Worm (Caenorhabditis elegans) whole organism, L3 larva: ENCODE measurements around the gene gst-41.

Experiments
- R02D3.7 ChIP-seq: fragments of 150-350 bp; optimal IDR thresholded peaks from 2 replicates; lab custom pipeline; 2014; ENCODE audit warnings: missing biosample characterization, missing genetic modification characterization
- aly-2 ChIP-seq: fragments of 150-350 bp; optimal IDR thresholded peaks from 2 replicates; lab custom pipeline; 2014; ENCODE audit warnings: missing biosample characterization, missing genetic modification characterization
- ama-1 ChIP-seq: fragments of 150-350 bp; optimal IDR thresholded peaks from 2 replicates; lab custom pipeline; 2018
- ceh-28 ChIP-seq: fragments of 150-350 bp; optimal IDR thresholded peaks from 2 replicates; lab custom pipeline; 2014; ENCODE audit warnings: missing biosample characterization, missing genetic modification reagents, missing genetic modification characterization
- ceh-82 ChIP-seq: fragments of 150-350 bp; optimal IDR thresholded peaks from 2 replicates; lab custom pipeline; 2014; ENCODE audit warnings: missing biosample characterization, missing genetic modification characterization
- ceh-9 ChIP-seq: sonication (generic microtip); optimal IDR thresholded peaks from 2 replicates; lab custom pipeline; 2018; ENCODE audit warnings: missing biosample characterization, missing genetic modification characterization
- daf-12 ChIP-seq: fragments of 150-350 bp; optimal IDR thresholded peaks from 2 replicates; lab custom pipeline; 2014; ENCODE audit warnings: missing biosample characterization, missing genetic modification reagents, missing genetic modification characterization
- egl-27 ChIP-seq: sonication (generic microtip); optimal IDR thresholded peaks from 4 replicates; lab custom pipeline; 2017; ENCODE audit warnings: missing biosample characterization, missing genetic modification reagents, missing genetic modification characterization
- egl-5 ChIP-seq: fragments of 150-350 bp; optimal IDR thresholded peaks from 2 replicates; lab custom pipeline; 2017; ENCODE audit warnings: missing biosample characterization, missing genetic modification reagents, missing genetic modification characterization, inconsistent platforms
- elt-1 ChIP-seq: fragments of 150-350 bp; optimal IDR thresholded peaks from 2 replicates; lab custom pipeline; 2014; ENCODE audit warnings: missing biosample characterization, missing genetic modification characterization
- elt-2 ChIP-seq: sonication (generic microtip); optimal IDR thresholded peaks from 2 replicates; lab custom pipeline; 2016; ENCODE audit warnings: missing genetic modification reagents, mild to moderate bottlenecking, missing genetic modification characterization, missing compliant biosample characterization
- elt-3 ChIP-seq, 3 experiments: fragments of 150-350 bp in 1 of 3; sonication (generic microtip) in 2 of 3; optimal IDR thresholded peaks; 2 replicates in 2 of 3; 4 replicates in 1 of 3; lab custom pipeline; 2014 to 2017; ENCODE audit warnings: missing biosample characterization in 3 of 3, missing genetic modification characterization in 3 of 3
- eor-1 ChIP-seq, 2 experiments: fragments of 150-350 bp; optimal IDR thresholded peaks; 2 replicates each; lab custom pipeline; 2014 to 2018; ENCODE audit warnings: missing biosample characterization in 2 of 2, missing genetic modification characterization in 2 of 2
- fkh-10 ChIP-seq: sonication (generic microtip); optimal IDR thresholded peaks from 2 replicates; lab custom pipeline; 2017; ENCODE audit warnings: missing biosample characterization, missing genetic modification reagents, missing genetic modification characterization
- fkh-2 ChIP-seq: fragments of 150-350 bp; optimal IDR thresholded peaks from 2 replicates; lab custom pipeline; 2014; ENCODE audit warnings: missing biosample characterization, missing genetic modification reagents, missing genetic modification characterization
- fos-1 ChIP-seq: fragments of 150-350 bp; optimal IDR thresholded peaks from 2 replicates; lab custom pipeline; 2014; ENCODE audit warnings: missing biosample characterization, missing genetic modification characterization
- hmg-11 ChIP-seq: sonication (generic microtip); optimal IDR thresholded peaks from 2 replicates; lab custom pipeline; 2016; ENCODE audit warnings: missing genetic modification characterization, missing compliant biosample characterization
- jun-1 ChIP-seq: fragments of 150-350 bp; optimal IDR thresholded peaks from 2 replicates; lab custom pipeline; 2014; ENCODE audit warnings: missing biosample characterization, missing genetic modification reagents, missing genetic modification characterization
- lsy-12 ChIP-seq: sonication (generic microtip); optimal IDR thresholded peaks from 2 replicates; lab custom pipeline; 2016; ENCODE audit warnings: mild to moderate bottlenecking, missing genetic modification characterization, missing compliant biosample characterization
- mdl-1 ChIP-seq: fragments of 150-350 bp; optimal IDR thresholded peaks from 2 replicates; lab custom pipeline; 2014; ENCODE audit warnings: missing biosample characterization, missing genetic modification characterization
- mml-1 ChIP-seq: fragments of 150-350 bp; sonication (generic microtip); optimal IDR thresholded peaks from 3 replicates; lab custom pipeline; 2014; ENCODE audit warnings: missing biosample characterization, missing genetic modification characterization
- nfya-1 ChIP-seq: sonication (generic microtip); optimal IDR thresholded peaks from 2 replicates; lab custom pipeline; 2017; ENCODE audit warnings: missing genetic modification characterization, mild to moderate bottlenecking, missing compliant biosample characterization, antibody characterized with exemption, moderate library complexity; ENCODE audit not compliant: insufficient read depth
- nhr-11 ChIP-seq: fragments of 150-350 bp; optimal IDR thresholded peaks from 2 replicates; lab custom pipeline; 2014; ENCODE audit warnings: missing biosample characterization, missing genetic modification characterization
- nhr-12 ChIP-seq: fragments of 150-350 bp; optimal IDR thresholded peaks from 2 replicates; lab custom pipeline; 2014; ENCODE audit warnings: missing biosample characterization, missing genetic modification characterization
- nhr-23 ChIP-seq: fragments of 150-350 bp; optimal IDR thresholded peaks from 2 replicates; lab custom pipeline; 2014; ENCODE audit warnings: missing biosample characterization, missing genetic modification reagents, missing genetic modification characterization
- nhr-237 ChIP-seq: fragments of 150-350 bp; optimal IDR thresholded peaks from 2 replicates; lab custom pipeline; 2014; ENCODE audit warnings: missing biosample characterization, missing genetic modification characterization
- nhr-25 ChIP-seq: sonication (generic microtip); optimal IDR thresholded peaks from 2 replicates; lab custom pipeline; 2017; ENCODE audit warnings: missing biosample characterization, missing genetic modification characterization
- nhr-43 ChIP-seq: sonication (generic microtip); optimal IDR thresholded peaks from 2 replicates; lab custom pipeline; 2016; ENCODE audit warnings: mild to moderate bottlenecking, missing genetic modification characterization, missing compliant biosample characterization; ENCODE audit not compliant: poor library complexity, severe bottlenecking
- nhr-67 ChIP-seq: fragments of 150-350 bp; optimal IDR thresholded peaks from 2 replicates; lab custom pipeline; 2014; ENCODE audit warnings: missing biosample characterization, missing genetic modification characterization
- nhr-76 ChIP-seq: fragments of 150-350 bp; sonication (generic microtip); optimal IDR thresholded peaks from 5 replicates; lab custom pipeline; 2014; ENCODE audit warnings: missing biosample characterization, missing genetic modification characterization
- nhr-77 ChIP-seq: fragments of 150-350 bp; optimal IDR thresholded peaks from 2 replicates; lab custom pipeline; 2014; ENCODE audit warnings: missing biosample characterization, missing genetic modification characterization
- pha-4 ChIP-seq: fragments of 150-350 bp; optimal IDR thresholded peaks from 2 replicates; lab custom pipeline; 2014; ENCODE audit warnings: missing biosample characterization, missing genetic modification reagents, missing genetic modification characterization
- sea-2 ChIP-seq: fragments of 150-350 bp; sonication (generic microtip); optimal IDR thresholded peaks from 4 replicates; lab custom pipeline; 2014; ENCODE audit warnings: missing biosample characterization, missing genetic modification reagents, missing genetic modification characterization
- skn-1 ChIP-seq: fragments of 150-350 bp; optimal IDR thresholded peaks from 2 replicates; lab custom pipeline; 2014; ENCODE audit warnings: missing biosample characterization, missing genetic modification characterization
- snpc-4 ChIP-seq: fragments of 150-350 bp; optimal IDR thresholded peaks from 2 replicates; lab custom pipeline; 2014; ENCODE audit warnings: missing biosample characterization, missing genetic modification characterization
- tbx-2 ChIP-seq: sonication (generic microtip); optimal IDR thresholded peaks from 2 replicates; lab custom pipeline; 2016; ENCODE audit warnings: mild to moderate bottlenecking, missing genetic modification characterization, missing compliant biosample characterization
- unc-39 ChIP-seq: sonication (generic microtip); optimal IDR thresholded peaks from 4 replicates; lab custom pipeline; 2017; ENCODE audit warnings: missing biosample characterization, missing genetic modification characterization
- unc-62 ChIP-seq: fragments of 150-350 bp; sonication (generic microtip); optimal IDR thresholded peaks from 4 replicates; lab custom pipeline; 2014; ENCODE audit warnings: missing biosample characterization, missing genetic modification reagents, missing genetic modification characterization
- zag-1 ChIP-seq: fragments of 150-350 bp; optimal IDR thresholded peaks from 2 replicates; lab custom pipeline; 2014; ENCODE audit warnings: missing biosample characterization, missing genetic modification characterization
- ztf-11 ChIP-seq: fragments of 150-350 bp; optimal IDR thresholded peaks from 2 replicates; lab custom pipeline; 2014; ENCODE audit warnings: missing biosample characterization, missing genetic modification characterization

gst-41 gene

ce11 chrV:7424336-7424735 is 25.2 kb upstream of the gst-41 start, which contains the start of gene F18E3.10:
Gene F18E3.10, minus strand, starts transcription at chrV:7424436.
- no peak for TF ChIP-seq nhr-76 (tag; lab: Kevin White, UChicago)
- TF ChIP-seq nhr-77, result no peak
- TF ChIP-seq fkh-10 (GFP tag; lab: Kevin White, UChicago), result no peak
- TF ChIP-seq elt-2 (tag; lab: Kevin White, UChicago), result no peak
- TF ChIP-seq eor-1 (tag; optimal IDR thresholded peaks at IDR 0.05; lab: Kevin White, UChicago), result no peak
- no peak for TF ChIP-seq ama-1
- TF ChIP-seq nhr-67 (tag; lab: Kevin White, UChicago), result no peak
- no peak for TF ChIP-seq ztf-11
- no peak for TF ChIP-seq sea-2 (GFP tag; lab: Kevin White, UChicago)
- no peak for TF ChIP-seq jun-1 (tag; lab: Kevin White, UChicago)

- TF ChIP-seq pha-4 (tag; lab: Kevin White, UChicago) (no peak), elt-2 (tag; lab: Kevin White, UChicago) (no peak), egl-27 (tag; lab: Kevin White, UChicago) (no peak), eor-1 (tag; optimal IDR thresholded peaks at IDR 0.05; lab: Kevin White, UChicago) (no peak), R02D3.7 (tag; lab: Kevin White, UChicago) (no peak), nhr-43 (no peak), fos-1 (tag; lab: Kevin White, UChicago) (no peak), mdl-1 (tag; lab: Kevin White, UChicago) (no peak), lsy-12 (tag; lab: Kevin White, UChicago) (no peak), nhr-237 (no peak), mml-1 (no peak), egl-5 (tag; lab: Kevin White, UChicago) (no peak), tbx-2 (tag; lab: Kevin White, UChicago) (no peak), nhr-77 (no peak), nhr-11 (tag; lab: Kevin White, UChicago) (no peak), ceh-82 (no peak)
- TF ChIP-seq, all 47 proteins: peak for 0
Measured at ce11 chrV:7420162-7420561, 21.1 kb upstream of the gst-41 start, which contains the start of gene srxa-4. Gene srxa-4, plus strand, starts transcription at chrV:7420462.

ce11 chrV:7417018-7417716 is 18.1 kb upstream of the gst-41 start, which contains the start of gene srw-67:
Gene srw-67, plus strand, starts transcription at chrV:7417660.
- TF ChIP-seq nhr-43, result peak; percentile 62
- TF ChIP-seq skn-1 (tag; lab: Kevin White, UChicago), result no peak
- no peak for TF ChIP-seq hmg-11
- no peak for TF ChIP-seq egl-27 (tag; lab: Kevin White, UChicago)
- no peak for TF ChIP-seq nhr-77
- no peak for TF ChIP-seq jun-1 (tag; lab: Kevin White, UChicago)
- TF ChIP-seq, all 47 proteins: peak for 1

- TF ChIP-seq ama-1 (peak; percentile 57), tbx-2 (tag; lab: Kevin White, UChicago) (no peak), nhr-23 (tag; lab: Kevin White, UChicago) (peak; percentile 7), nhr-43 (peak; percentile 20)
Measured at ce11 chrV:7416569-7416968, 17.5 kb upstream of the gst-41 start.

- TF ChIP-seq nhr-67 (tag; lab: Kevin White, UChicago), result no peak
- TF ChIP-seq ceh-9 (tag; lab: Kevin White, UChicago), result no peak
- TF ChIP-seq zag-1 (tag; lab: Kevin White, UChicago), result no peak
- TF ChIP-seq elt-1 (tag; lab: Kevin White, UChicago), result no peak
- no peak for TF ChIP-seq daf-12 (tag; lab: Kevin White, UChicago)
- TF ChIP-seq sea-2 (GFP tag; lab: Kevin White, UChicago), result no peak
- TF ChIP-seq unc-39, result no peak
- no peak for TF ChIP-seq mdl-1 (tag; lab: Kevin White, UChicago)
- peak; percentile 93 for TF ChIP-seq ama-1
- no peak for TF ChIP-seq eor-1 (tag; optimal IDR thresholded peaks at IDR 0.05; lab: Kevin White, UChicago)
- TF ChIP-seq aly-2 (tag; lab: Kevin White, UChicago), result no peak
- no peak for TF ChIP-seq pha-4 (tag; lab: Kevin White, UChicago)
- peak; percentile 7 for TF ChIP-seq lsy-12 (tag; lab: Kevin White, UChicago)
- no peak for TF ChIP-seq ceh-28 (tag; lab: Kevin White, UChicago)
- peak; percentile 34 for TF ChIP-seq tbx-2 (tag; lab: Kevin White, UChicago)
- TF ChIP-seq R02D3.7 (tag; lab: Kevin White, UChicago), result no peak
- no peak for TF ChIP-seq snpc-4
- peak; percentile 33 to 44 (median 38) for TF ChIP-seq elt-3 (tag; optimal IDR thresholded peaks at IDR 0.05; lab: Kevin White, UChicago)
- TF ChIP-seq nfya-1 (tag; lab: Kevin White, UChicago), result no peak
- no peak for TF ChIP-seq fkh-2 (tag; lab: Kevin White, UChicago)
- TF ChIP-seq nhr-11 (tag; lab: Kevin White, UChicago), result no peak
- peak; percentile 92 for TF ChIP-seq nhr-25
- no peak for TF ChIP-seq hmg-11
- no peak for TF ChIP-seq nhr-237
- no peak for TF ChIP-seq nhr-12 (tag; lab: Kevin White, UChicago)
- no peak for TF ChIP-seq skn-1 (tag; lab: Kevin White, UChicago)
- TF ChIP-seq egl-5 (tag; lab: Kevin White, UChicago), result no peak
- TF ChIP-seq jun-1 (tag; lab: Kevin White, UChicago), result peak; percentile 37
- TF ChIP-seq unc-62 (GFP tag; lab: Kevin White, UChicago), result no peak
- peak; percentile 93 for TF ChIP-seq nhr-43
- TF ChIP-seq ztf-11, result no peak
Measured at ce11 chrV:7415780-7416428, 16.8 kb upstream of the gst-41 start, which contains the start of gene F18E3.13. Gene F18E3.13, plus strand, starts transcription at chrV:7416164.
